Worm (Caenorhabditis elegans) whole organism, L1 larva: Measurements from ENCODE around the gene K09A9.6.
A peak's percentile ranks its signal among the peaks of the same experiment; 100 is the strongest.

Experiments used
- C34B4.2 ChIP-seq: sonication (generic microtip); optimal IDR thresholded peaks from 2 replicates; lab custom pipeline; 2017; ENCODE audit warnings: mild to moderate bottlenecking, missing genetic modification characterization, missing compliant biosample characterization
- aly-2 ChIP-seq: fragments of 150-350 bp; optimal IDR thresholded peaks from 2 replicates; lab custom pipeline; 2014; ENCODE audit warnings: missing biosample characterization, missing genetic modification characterization
- blmp-1 ChIP-seq: fragments of 150-350 bp; optimal IDR thresholded peaks from 2 replicates; lab custom pipeline; 2014; ENCODE audit warnings: missing biosample characterization, missing genetic modification characterization
- ceh-63 ChIP-seq: fragments of 200-800 bp; sonication (Bioruptor generic); optimal IDR thresholded peaks from 2 replicates; lab custom pipeline; 2018; ENCODE audit warnings: mild to moderate bottlenecking, missing genetic modification characterization, missing compliant biosample characterization
- ceh-8 ChIP-seq: fragments of 200-800 bp; sonication (Bioruptor generic); optimal IDR thresholded peaks from 2 replicates; lab custom pipeline; 2018; ENCODE audit warnings: mild to moderate bottlenecking, missing genetic modification characterization, moderate library complexity, missing compliant biosample characterization
- ceh-82 ChIP-seq, 3 experiments: fragments of 150-350 bp in 1 of 3; sonication (generic microtip) in 2 of 3; optimal IDR thresholded peaks; 2 replicates each; lab custom pipeline; 2014 to 2017; ENCODE audit warnings: missing biosample characterization in 3 of 3, missing genetic modification characterization in 3 of 3
- dpl-1 ChIP-seq, 3 experiments: fragments of 150-350 bp in 2 of 3; sonication (generic microtip) in 1 of 3; optimal IDR thresholded peaks; 2 replicates each; lab custom pipeline; 2014 to 2017; ENCODE audit warnings: missing biosample characterization in 3 of 3, missing genetic modification characterization in 3 of 3, missing genetic modification reagents in 3 of 3
- efl-1 ChIP-seq, 4 experiments: fragments of 150-350 bp; optimal IDR thresholded peaks in 3 of 4; peaks in 1 of 4; 1 replicate in 1 of 4; 2 replicates in 3 of 4; lab custom pipeline; 2014; ENCODE audit warnings: missing biosample characterization in 2 of 4, missing genetic modification characterization in 2 of 4, missing genetic modification reagents in 2 of 4
- efl-3 ChIP-seq: fragments of 200-800 bp; sonication (Bioruptor generic); optimal IDR thresholded peaks from 2 replicates; lab custom pipeline; 2018; ENCODE audit warnings: mild to moderate bottlenecking, missing genetic modification characterization, missing compliant biosample characterization
- egl-13 ChIP-seq: sonication (generic microtip); optimal IDR thresholded peaks from 2 replicates; lab custom pipeline; 2016; ENCODE audit warnings: missing genotype, missing genetic modification reagents, missing genetic modification characterization, missing compliant biosample characterization
- elt-3 ChIP-seq, 6 experiments: fragments of 150-350 bp in 1 of 6; sonication (generic microtip); optimal IDR thresholded peaks; 2 replicates each; lab custom pipeline; 2017 to 2018; ENCODE audit warnings: missing biosample characterization in 6 of 6, missing genetic modification characterization in 6 of 6, inconsistent platforms in 1 of 6
- ets-5 ChIP-seq: fragments of 200-800 bp; sonication (Bioruptor generic); IDR thresholded peaks from 2 replicates; pipeline ENCODE4 v1.3.6; 2022; ENCODE audit warnings: missing genetic modification characterization, missing compliant biosample characterization
- fkh-4 ChIP-seq: sonication (generic microtip); optimal IDR thresholded peaks from 2 replicates; lab custom pipeline; 2016; ENCODE audit warnings: missing compliant biosample characterization, missing genetic modification characterization, borderline replicate concordance
- fkh-8 ChIP-seq: sonication (generic microtip); optimal IDR thresholded peaks from 2 replicates; lab custom pipeline; 2016; ENCODE audit warnings: mild to moderate bottlenecking, missing genetic modification characterization, missing compliant biosample characterization
- fos-1 ChIP-seq: fragments of 150-350 bp; optimal IDR thresholded peaks from 2 replicates; lab custom pipeline; 2014; ENCODE audit warnings: missing biosample characterization, missing genetic modification characterization
- grh-1 ChIP-seq: fragments of 200-800 bp; sonication (Bioruptor generic); IDR thresholded peaks from 2 replicates; pipeline ENCODE4 v1.3.6; 2022; ENCODE audit warnings: missing genetic modification reagents, missing genetic modification characterization, missing compliant biosample characterization
- hlh-17 ChIP-seq: fragments of 200-800 bp; sonication (Bioruptor generic); optimal IDR thresholded peaks from 2 replicates; lab custom pipeline; 2018; ENCODE audit warnings: missing genetic modification characterization, mild to moderate bottlenecking, missing compliant biosample characterization, moderate library complexity, borderline replicate concordance
- hlh-4 ChIP-seq: sonication (generic microtip); optimal IDR thresholded peaks from 2 replicates; lab custom pipeline; 2016; ENCODE audit warnings: mild to moderate bottlenecking, missing genetic modification characterization, missing compliant biosample characterization
- hpl-2 ChIP-seq: fragments of 150-350 bp; optimal IDR thresholded peaks from 2 replicates; lab custom pipeline; 2014; ENCODE audit warnings: missing biosample characterization, missing genetic modification reagents, missing genetic modification characterization
- lin-14 ChIP-seq: fragments of 200-800 bp; sonication (Bioruptor generic); optimal IDR thresholded peaks from 2 replicates; lab custom pipeline; 2018; ENCODE audit warnings: mild to moderate bottlenecking, missing genetic modification characterization, moderate library complexity, missing compliant biosample characterization
- lin-39 ChIP-seq: fragments of 150-350 bp; optimal IDR thresholded peaks from 2 replicates; lab custom pipeline; 2014; ENCODE audit warnings: missing biosample characterization, missing genetic modification reagents, missing genetic modification characterization
- lsy-2 ChIP-seq, 2 experiments: fragments of 150-350 bp; optimal IDR thresholded peaks; 2 replicates each; lab custom pipeline; 2014; ENCODE audit warnings: missing biosample characterization in 2 of 2, missing genetic modification characterization in 2 of 2
- mab-9 ChIP-seq: fragments of 200-800 bp; sonication (Bioruptor generic); IDR thresholded peaks from 2 replicates; pipeline ENCODE4 v1.3.6; 2022; ENCODE audit warnings: missing genetic modification reagents, missing genetic modification characterization, missing compliant biosample characterization
- mdl-1 ChIP-seq, 2 experiments: fragments of 150-350 bp; optimal IDR thresholded peaks; 2 replicates each; lab custom pipeline; 2014 to 2017; ENCODE audit warnings: missing biosample characterization in 2 of 2, missing genetic modification characterization in 2 of 2, inconsistent platforms in 1 of 2
- mep-1 ChIP-seq: fragments of 150-350 bp; optimal IDR thresholded peaks from 2 replicates; lab custom pipeline; 2014; ENCODE audit warnings: missing biosample characterization, missing genetic modification characterization
- nhr-12 ChIP-seq: sonication (generic microtip); optimal IDR thresholded peaks from 2 replicates; lab custom pipeline; 2017; ENCODE audit warnings: missing biosample characterization, missing genetic modification characterization
- nhr-19 ChIP-seq: fragments of 200-800 bp; sonication (Bioruptor generic); conservative IDR thresholded peaks from 2 replicates; pipeline ENCODE4 v1.3.6; 2022; ENCODE audit warnings: missing genetic modification characterization, missing compliant biosample characterization
- nhr-20 ChIP-seq: sonication (generic microtip); optimal IDR thresholded peaks from 2 replicates; lab custom pipeline; 2016; ENCODE audit warnings: mild to moderate bottlenecking, missing genetic modification characterization, missing compliant biosample characterization
- nhr-237 ChIP-seq: fragments of 150-350 bp; optimal IDR thresholded peaks from 2 replicates; lab custom pipeline; 2014; ENCODE audit warnings: missing biosample characterization, missing genetic modification characterization
- nhr-28 ChIP-seq: fragments of 150-350 bp; optimal IDR thresholded peaks from 2 replicates; lab custom pipeline; 2014; ENCODE audit warnings: missing biosample characterization, missing genetic modification characterization
- nhr-47 ChIP-seq: sonication (generic microtip); optimal IDR thresholded peaks from 2 replicates; lab custom pipeline; 2016; ENCODE audit warnings: mild to moderate bottlenecking, missing genetic modification characterization, moderate library complexity, missing compliant biosample characterization
- nhr-71 ChIP-seq: sonication (generic microtip); optimal IDR thresholded peaks from 2 replicates; lab custom pipeline; 2016; ENCODE audit warnings: mild to moderate bottlenecking, missing genetic modification characterization, moderate library complexity, missing compliant biosample characterization
- nhr-76 ChIP-seq: sonication (generic microtip); optimal IDR thresholded peaks from 2 replicates; lab custom pipeline; 2017; ENCODE audit warnings: missing biosample characterization, missing genetic modification characterization
- nhr-77 ChIP-seq: fragments of 150-350 bp; optimal IDR thresholded peaks from 2 replicates; lab custom pipeline; 2014; ENCODE audit warnings: missing biosample characterization, missing genetic modification characterization
- nhr-84 ChIP-seq: sonication (generic microtip); optimal IDR thresholded peaks from 2 replicates; lab custom pipeline; 2017; ENCODE audit warnings: missing biosample characterization, missing genetic modification characterization
- nhr-90 ChIP-seq: sonication (generic microtip); optimal IDR thresholded peaks from 2 replicates; lab custom pipeline; 2016; ENCODE audit warnings: mild to moderate bottlenecking, missing genetic modification characterization, missing compliant biosample characterization; ENCODE audit not compliant: poor library complexity
- pqm-1 ChIP-seq: sonication (generic microtip); optimal IDR thresholded peaks from 3 replicates; lab custom pipeline; 2017; ENCODE audit warnings: missing biosample characterization, missing genetic modification characterization
- snpc-4 ChIP-seq: fragments of 150-350 bp; optimal IDR thresholded peaks from 2 replicates; lab custom pipeline; 2014; ENCODE audit warnings: missing biosample characterization, missing genetic modification characterization
- snu-23 ChIP-seq: sonication (generic microtip); optimal IDR thresholded peaks from 2 replicates; lab custom pipeline; 2016; ENCODE audit warnings: missing genetic modification characterization, missing compliant biosample characterization
- sptf-1 ChIP-seq: fragments of 150-350 bp; optimal IDR thresholded peaks from 2 replicates; lab custom pipeline; 2014; ENCODE audit warnings: missing biosample characterization, missing genetic modification characterization
- swsn-7 ChIP-seq: sonication (generic microtip); optimal IDR thresholded peaks from 2 replicates; lab custom pipeline; 2016; ENCODE audit warnings: missing genetic modification characterization, missing compliant biosample characterization
- tlp-1 ChIP-seq: fragments of 150-350 bp; optimal IDR thresholded peaks from 2 replicates; lab custom pipeline; 2014; ENCODE audit warnings: missing biosample characterization, missing genetic modification characterization
- unc-130 ChIP-seq: fragments of 150-350 bp; optimal IDR thresholded peaks from 2 replicates; lab custom pipeline; 2017; ENCODE audit warnings: missing biosample characterization, missing genetic modification characterization, inconsistent platforms
- unc-62 ChIP-seq: fragments of 150-350 bp; optimal IDR thresholded peaks from 2 replicates; lab custom pipeline; 2014; ENCODE audit warnings: missing biosample characterization, missing genetic modification reagents, missing genetic modification characterization
- xbp-1 ChIP-seq: sonication (generic microtip); optimal IDR thresholded peaks from 2 replicates; lab custom pipeline; 2016; ENCODE audit warnings: missing genetic modification characterization, missing compliant biosample characterization
- zag-1 ChIP-seq: fragments of 150-350 bp; optimal IDR thresholded peaks from 2 replicates; lab custom pipeline; 2014; ENCODE audit warnings: missing biosample characterization, missing genetic modification characterization
- ztf-11 ChIP-seq, 2 experiments: sonication (generic microtip); optimal IDR thresholded peaks; 2 replicates each; lab custom pipeline; 2016 to 2017; ENCODE audit warnings: missing genetic modification characterization in 2 of 2, missing biosample characterization in 1 of 2, missing compliant biosample characterization in 1 of 2

K09A9.6 gene

ce11 chrX:15608593-15608992 is 31.6 kb downstream of the K09A9.6 start (continued):
- TF ChIP-seq mab-9 (GFP tag; lab: Robert Waterston, UW) (no peak), efl-1 (optimal IDR thresholded peaks at IDR 0.05; lab: Kevin White, UChicago) (no peak), efl-1 (GFP tag; optimal IDR thresholded peaks at IDR 0.05 in 1 of 2; lab: Kevin White, UChicago) (peak in 1 of 2 experiments; percentile 73), lsy-2 (tag; optimal IDR thresholded peaks at IDR 0.05; lab: Kevin White, UChicago) (peak in 1 of 2 experiments; percentile 33), ceh-8 (no peak), mdl-1 (tag; optimal IDR thresholded peaks at IDR 0.05; lab: Kevin White, UChicago) (peak in 1 of 2 experiments; percentile 45), ets-5 (GFP tag; lab: Robert Waterston, UW) (no peak), unc-62 (GFP tag; lab: Kevin White, UChicago) (no peak), egl-13 (tag; lab: Kevin White, UChicago) (peak; percentile 11), xbp-1 (tag; lab: Kevin White, UChicago) (no peak), unc-130 (tag; lab: Kevin White, UChicago) (no peak), dpl-1 (GFP tag; optimal IDR thresholded peaks at IDR 0.05; lab: Kevin White, UChicago) (no peak)

ce11 chrX:15609698-15610097 is 32.7 kb downstream of the K09A9.6 start:
- no peak for TF ChIP-seq efl-1 (optimal IDR thresholded peaks at IDR 0.05; lab: Kevin White, UChicago)
- TF ChIP-seq efl-1 (GFP tag; optimal IDR thresholded peaks at IDR 0.05 in 1 of 2; lab: Kevin White, UChicago): peak in 1 of 2 experiments; percentile 69
- TF ChIP-seq nhr-28: no peak

- TF ChIP-seq nhr-84 (tag; lab: Kevin White, UChicago) (no peak), nhr-90 (tag; lab: Kevin White, UChicago) (peak; percentile 71), nhr-20 (peak; percentile 76), snpc-4 (tag; lab: Kevin White, UChicago) (peak; percentile 37), elt-3 (tag; optimal IDR thresholded peaks at IDR 0.05; lab: Kevin White, UChicago) (peak in 3 of 6 experiments; percentile 17 to 21 (median 18)), nhr-12 (tag; lab: Kevin White, UChicago) (no peak), mep-1 (peak; percentile 45), nhr-76 (tag; lab: Kevin White, UChicago) (no peak), aly-2 (tag; lab: Kevin White, UChicago) (peak; percentile 98), sptf-1 (tag; lab: Kevin White, UChicago) (no peak), C34B4.2 (tag; lab: Kevin White, UChicago) (no peak), ceh-82 (tag; optimal IDR thresholded peaks at IDR 0.05; lab: Kevin White, UChicago) (no peak), hlh-4 (tag; lab: Kevin White, UChicago) (no peak), blmp-1 (tag; lab: Kevin White, UChicago) (peak; percentile 46), snu-23 (peak; percentile 55), hpl-2 (GFP tag; lab: Kevin White, UChicago) (peak; percentile 84), lin-39 (tag; lab: Kevin White, UChicago) (no peak), grh-1 (GFP tag; lab: Robert Waterston, UW) (0 out of 2 replicates have a peak, but pooled peaks have one; percentile 30), efl-3 (GFP tag; lab: Kevin White, UChicago) (no peak), zag-1 (tag; lab: Kevin White, UChicago) (no peak), hlh-17 (GFP tag; lab: Kevin White, UChicago) (no peak), nhr-19 (GFP tag; lab: Robert Waterston, UW) (0 out of 2 replicates have a peak, but pooled peaks have one; percentile 18), nhr-47 (tag; lab: Kevin White, UChicago) (peak; percentile 52), ceh-63 (no peak), fkh-8 (tag; lab: Kevin White, UChicago) (peak; percentile 72), xbp-1 (tag; lab: Kevin White, UChicago) (no peak), nhr-71 (tag; lab: Kevin White, UChicago) (peak; percentile 78), nhr-77 (tag; lab: Kevin White, UChicago) (no peak), nhr-237 (tag; lab: Kevin White, UChicago) (no peak), fos-1 (no peak), lsy-2 (tag; optimal IDR thresholded peaks at IDR 0.05; lab: Kevin White, UChicago) (peak; percentile 38 to 50), pqm-1 (tag; lab: Kevin White, UChicago) (peak; percentile 84), lin-14 (GFP tag; lab: Kevin White, UChicago) (peak; percentile 60), tlp-1 (no peak), ztf-11 (tag; optimal IDR thresholded peaks at IDR 0.05; lab: Kevin White, UChicago) (no peak), swsn-7 (tag; lab: Kevin White, UChicago) (no peak), fkh-4 (tag; lab: Kevin White, UChicago) (no peak)
These were observed 33.6 kb downstream of the K09A9.6 start for ce11 chrX:15610527-15611091.
